Worm (Caenorhabditis elegans) whole organism, late embryonic: ENCODE data around the gene nhr-120.

Source experiments
- C08G9.2 ChIP-seq: sonication (generic microtip); optimal IDR thresholded peaks from 2 replicates; lab custom pipeline; 2016; ENCODE audit warnings: mild to moderate bottlenecking, missing genetic modification characterization, moderate library complexity, missing compliant biosample characterization
- C38D4.7 ChIP-seq: fragments of 200-800 bp; sonication (Bioruptor generic); optimal IDR thresholded peaks from 2 replicates; lab custom pipeline; 2018; ENCODE audit warnings: mild to moderate bottlenecking, missing genetic modification characterization, moderate library complexity, missing compliant biosample characterization
- F13H6.1 ChIP-seq: sonication (generic microtip); optimal IDR thresholded peaks from 2 replicates; lab custom pipeline; 2016; ENCODE audit warnings: missing genetic modification characterization, missing compliant biosample characterization
- K02D7.2 ChIP-seq: sonication (generic microtip); optimal IDR thresholded peaks from 2 replicates; lab custom pipeline; 2017; ENCODE audit warnings: mild to moderate bottlenecking, missing genetic modification characterization, missing compliant biosample characterization
- ama-1 ChIP-seq: fragments of 150-350 bp; optimal IDR thresholded peaks from 2 replicates; lab custom pipeline; 2014
- ceh-14 ChIP-seq: sonication (generic microtip); optimal IDR thresholded peaks from 2 replicates; lab custom pipeline; 2016; ENCODE audit warnings: missing genotype, missing genetic modification characterization, missing compliant biosample characterization
- ceh-18 ChIP-seq: sonication (generic microtip); optimal IDR thresholded peaks from 2 replicates; lab custom pipeline; 2016; ENCODE audit warnings: missing genetic modification characterization, missing compliant biosample characterization
- ceh-2 ChIP-seq: sonication (generic microtip); optimal IDR thresholded peaks from 2 replicates; lab custom pipeline; 2016; ENCODE audit warnings: missing genotype, missing genetic modification characterization, missing compliant biosample characterization
- ceh-22 ChIP-seq: sonication (generic microtip); optimal IDR thresholded peaks from 2 replicates; lab custom pipeline; 2017; ENCODE audit warnings: missing biosample characterization, missing genetic modification characterization
- ceh-30 ChIP-seq: fragments of 150-350 bp; optimal IDR thresholded peaks from 2 replicates; lab custom pipeline; 2014; ENCODE audit warnings: missing biosample characterization, missing genetic modification characterization
- ceh-31 ChIP-seq: sonication (generic microtip); optimal IDR thresholded peaks from 2 replicates; lab custom pipeline; 2016; ENCODE audit warnings: missing genetic modification characterization, missing compliant biosample characterization
- ceh-34 ChIP-seq: sonication (generic microtip); optimal IDR thresholded peaks from 2 replicates; lab custom pipeline; 2016; ENCODE audit warnings: mild to moderate bottlenecking, missing genetic modification characterization, missing compliant biosample characterization
- ceh-45 ChIP-seq: fragments of 200-800 bp; sonication (Bioruptor generic); IDR thresholded peaks from 2 replicates; pipeline ENCODE4 v1.3.6; 2022; ENCODE audit warnings: missing genetic modification reagents, missing genetic modification characterization, missing compliant biosample characterization
- ceh-6 ChIP-seq: fragments of 200-800 bp; sonication (Bioruptor generic); optimal IDR thresholded peaks from 2 replicates; lab custom pipeline; 2018; ENCODE audit warnings: mild to moderate bottlenecking, missing genetic modification characterization, missing compliant biosample characterization
- ceh-9 ChIP-seq: sonication (generic microtip); optimal IDR thresholded peaks from 2 replicates; lab custom pipeline; 2016; ENCODE audit warnings: mild to moderate bottlenecking, missing genetic modification characterization, inconsistent platforms, missing compliant biosample characterization
- dmd-4 ChIP-seq: sonication (generic microtip); optimal IDR thresholded peaks from 2 replicates; lab custom pipeline; 2016; ENCODE audit warnings: borderline replicate concordance, missing genetic modification characterization, missing compliant biosample characterization
- elt-4 ChIP-seq: sonication (generic microtip); optimal IDR thresholded peaks from 2 replicates; lab custom pipeline; 2016; ENCODE audit warnings: missing genetic modification characterization, missing compliant biosample characterization
- ets-4 ChIP-seq: sonication (generic microtip); optimal IDR thresholded peaks from 2 replicates; lab custom pipeline; 2016; ENCODE audit warnings: missing genetic modification characterization, missing compliant biosample characterization
- fax-1 ChIP-seq: sonication (generic microtip); optimal IDR thresholded peaks from 2 replicates; lab custom pipeline; 2016; ENCODE audit warnings: missing genotype, missing genetic modification characterization, missing compliant biosample characterization
- fkh-10 ChIP-seq: fragments of 150-350 bp; optimal IDR thresholded peaks from 2 replicates; lab custom pipeline; 2014; ENCODE audit warnings: missing biosample characterization, missing genetic modification reagents, missing genetic modification characterization
- fkh-6 ChIP-seq: sonication (generic microtip); optimal IDR thresholded peaks from 2 replicates; lab custom pipeline; 2016; ENCODE audit warnings: missing genetic modification characterization, missing compliant biosample characterization
- gmeb-2 ChIP-seq: sonication (generic microtip); optimal IDR thresholded peaks from 2 replicates; lab custom pipeline; 2016; ENCODE audit warnings: missing genetic modification characterization, inconsistent platforms, missing compliant biosample characterization
- hlh-6 ChIP-seq: sonication (generic microtip); optimal IDR thresholded peaks from 2 replicates; lab custom pipeline; 2016; ENCODE audit warnings: missing genotype, missing genetic modification characterization, missing compliant biosample characterization
- lim-6 ChIP-seq: sonication (generic microtip); optimal IDR thresholded peaks from 2 replicates; lab custom pipeline; 2016; ENCODE audit warnings: missing genetic modification characterization, missing compliant biosample characterization
- lin-11 ChIP-seq: fragments of 200-800 bp; sonication (Bioruptor generic); optimal IDR thresholded peaks from 2 replicates; lab custom pipeline; 2018; ENCODE audit warnings: mild to moderate bottlenecking, missing genetic modification characterization, missing compliant biosample characterization
- nfya-1 ChIP-seq: sonication (generic microtip); optimal IDR thresholded peaks from 2 replicates; lab custom pipeline; 2017; ENCODE audit warnings: missing genetic modification characterization, mild to moderate bottlenecking, missing compliant biosample characterization, antibody characterized with exemption, moderate library complexity
- nhr-11 ChIP-seq: fragments of 150-350 bp; optimal IDR thresholded peaks from 2 replicates; lab custom pipeline; 2014; ENCODE audit warnings: missing biosample characterization, missing genetic modification characterization
- npax-4 ChIP-seq: sonication (generic microtip); optimal IDR thresholded peaks from 2 replicates; lab custom pipeline; 2016; ENCODE audit warnings: missing genetic modification characterization, missing compliant biosample characterization
- pag-3 ChIP-seq: sonication (generic microtip); optimal IDR thresholded peaks from 2 replicates; lab custom pipeline; 2016; ENCODE audit warnings: missing compliant biosample characterization, missing genetic modification characterization, borderline replicate concordance
- pha-2 ChIP-seq: sonication (generic microtip); optimal IDR thresholded peaks from 2 replicates; lab custom pipeline; 2017; ENCODE audit warnings: mild to moderate bottlenecking, missing genetic modification characterization, missing compliant biosample characterization
- pha-4 ChIP-seq: fragments of 150-350 bp; optimal IDR thresholded peaks from 2 replicates; lab custom pipeline; 2018; ENCODE audit warnings: missing biosample characterization, missing genetic modification reagents, missing genetic modification characterization
- pqm-1 ChIP-seq: sonication (generic microtip); optimal IDR thresholded peaks from 2 replicates; lab custom pipeline; 2016; ENCODE audit warnings: missing genetic modification characterization, missing compliant biosample characterization
- rnt-1 ChIP-seq: sonication (generic microtip); optimal IDR thresholded peaks from 2 replicates; lab custom pipeline; 2016; ENCODE audit warnings: missing genetic modification characterization, missing compliant biosample characterization
- sdc-2 ChIP-seq: sonication (generic microtip); optimal IDR thresholded peaks from 2 replicates; lab custom pipeline; 2016; ENCODE audit warnings: missing genotype, missing genetic modification characterization, missing compliant biosample characterization
- tbx-2 ChIP-seq: sonication (generic microtip); optimal IDR thresholded peaks from 2 replicates; lab custom pipeline; 2016; ENCODE audit warnings: missing genetic modification characterization, missing compliant biosample characterization
- unc-3 ChIP-seq, 2 experiments: fragments of 200-800 bp in 1 of 2; sonication (Bioruptor generic) in 1 of 2; sonication (generic microtip) in 1 of 2; conservative IDR thresholded peaks in 1 of 2; optimal IDR thresholded peaks in 1 of 2; 2 replicates each; pipeline versions ENCODE4 v1.3.6 to Lab custom; 2016 to 2022; ENCODE audit warnings: missing compliant biosample characterization in 2 of 2, missing genetic modification characterization in 2 of 2, missing genetic modification reagents in 1 of 2
- unc-55 ChIP-seq: sonication (generic microtip); optimal IDR thresholded peaks from 2 replicates; lab custom pipeline; 2017; ENCODE audit warnings: missing biosample characterization, missing genetic modification reagents, missing genetic modification characterization
- unc-86 ChIP-seq: sonication (generic microtip); optimal IDR thresholded peaks from 2 replicates; lab custom pipeline; 2016; ENCODE audit warnings: missing genetic modification characterization, missing compliant biosample characterization
- ztf-16 ChIP-seq: sonication (generic microtip); optimal IDR thresholded peaks from 2 replicates; lab custom pipeline; 2017; ENCODE audit warnings: missing genetic modification characterization, missing compliant biosample characterization

The nhr-120 gene

ce11 chrX:6653173-6653572, 12.8 kb upstream of the nhr-120 start:
- TF ChIP-seq ceh-34 (tag; lab: Kevin White, UChicago) (no peak), ceh-9 (tag; lab: Kevin White, UChicago) (no peak), tbx-2 (tag; lab: Kevin White, UChicago) (no peak), F13H6.1 (tag; lab: Kevin White, UChicago) (no peak), rnt-1 (tag; lab: Kevin White, UChicago) (no peak), elt-4 (tag; lab: Kevin White, UChicago) (no peak), dmd-4 (no peak), K02D7.2 (tag; lab: Kevin White, UChicago) (no peak), sdc-2 (tag; lab: Kevin White, UChicago) (no peak), nfya-1 (tag; lab: Kevin White, UChicago) (no peak), npax-4 (tag; lab: Kevin White, UChicago) (no peak), ceh-31 (tag; lab: Kevin White, UChicago) (no peak), unc-86 (no peak), pqm-1 (tag; lab: Kevin White, UChicago) (no peak), hlh-6 (tag; lab: Kevin White, UChicago) (no peak), lin-11 (no peak), pag-3 (tag; lab: Kevin White, UChicago) (no peak), fkh-6 (no peak), lim-6 (tag; lab: Kevin White, UChicago) (no peak), ets-4 (tag; lab: Kevin White, UChicago) (no peak)

DNA sequence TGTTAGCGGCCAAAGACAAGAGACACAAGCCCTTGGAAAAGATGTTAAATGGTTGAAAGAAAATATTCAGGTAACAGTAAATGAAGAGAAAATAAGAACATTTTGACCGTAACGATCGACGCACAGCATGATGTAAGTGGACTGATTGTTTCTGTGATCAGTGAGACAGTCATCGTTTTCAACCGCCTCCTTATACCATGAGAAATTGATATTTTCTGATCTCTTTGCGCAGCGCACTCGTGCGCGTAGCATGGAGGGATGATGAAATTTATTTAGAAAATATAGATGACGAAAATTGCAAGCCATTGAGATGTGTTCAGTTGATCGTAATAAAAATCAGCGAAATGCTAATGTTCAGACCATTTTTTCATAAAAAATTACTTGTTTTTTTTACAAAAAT, 9.2 kb upstream of the nhr-120 start:
- TF ChIP-seq fkh-10 (no peak), C38D4.7 (GFP tag; lab: Kevin White, UChicago) (no peak), unc-86 (no peak), ceh-6 (GFP tag; lab: Kevin White, UChicago) (no peak), ceh-18 (tag; lab: Kevin White, UChicago) (no peak), ceh-45 (GFP tag; lab: Robert Waterston, UW) (no peak), nhr-11 (no peak), rnt-1 (tag; lab: Kevin White, UChicago) (no peak), ceh-30 (tag; lab: Kevin White, UChicago) (no peak), fkh-6 (no peak), K02D7.2 (tag; lab: Kevin White, UChicago) (no peak), unc-55 (GFP tag; lab: Kevin White, UChicago) (no peak), ceh-22 (tag; lab: Kevin White, UChicago) (no peak), ceh-2 (no peak), npax-4 (tag; lab: Kevin White, UChicago) (no peak), pag-3 (tag; lab: Kevin White, UChicago) (no peak), fax-1 (tag; lab: Kevin White, UChicago) (no peak), ama-1 (lab: Kevin White, UChicago) (no peak), pha-4 (no peak)

- TF ChIP-seq hlh-6 (tag; lab: Kevin White, UChicago) (no peak), dmd-4 (no peak), nhr-11 (no peak), unc-55 (GFP tag; lab: Kevin White, UChicago) (no peak), ceh-14 (tag; lab: Kevin White, UChicago) (no peak), C08G9.2 (tag; lab: Kevin White, UChicago) (no peak), pha-2 (tag; lab: Kevin White, UChicago) (no peak), lim-6 (tag; lab: Kevin White, UChicago) (no peak), ztf-16 (tag; lab: Kevin White, UChicago) (no peak), gmeb-2 (tag; lab: Kevin White, UChicago) (no peak), nfya-1 (tag; lab: Kevin White, UChicago) (no peak), C38D4.7 (GFP tag; lab: Kevin White, UChicago) (no peak), unc-3 (GFP tag; conservative IDR thresholded peaks at IDR 0.05; lab: Robert Waterston, UW) (no peak), unc-3 (tag; optimal IDR thresholded peaks at IDR 0.05; lab: Kevin White, UChicago) (no peak), fkh-10 (no peak)
Observed at ce11 chrX:6646387-6647061, 6.1 kb upstream of the nhr-120 start.
